Fruit fly (Drosophila melanogaster): Measurements from ENCODE around the gene ksh.

- TF ChIP-seq psq (optimal IDR thresholded peaks at IDR 0.05), result no peak
- no peak for TF ChIP-seq Dll (optimal IDR thresholded peaks at IDR 0.05)
- TF ChIP-seq usp (GFP tag; optimal IDR thresholded peaks at IDR 0.05), result no peak
- no peak for TF ChIP-seq CG8478 (optimal IDR thresholded peaks at IDR 0.05)
Measured at dm6 chrX:19520888-19521287, 26.1 kb upstream of the ksh start.

Measured in whole organism.